Worm (Caenorhabditis elegans) whole organism, L4/young adult: ENCODE measurements around the gene ZK353.2.

Experiments
- W03F9.2 ChIP-seq: fragments of 150-350 bp; optimal IDR thresholded peaks from 2 replicates; lab custom pipeline; 2014; ENCODE audit warnings: missing biosample characterization, missing genetic modification characterization
- dao-5 ChIP-seq: sonication (generic microtip); optimal IDR thresholded peaks from 2 replicates; lab custom pipeline; 2016; ENCODE audit warnings: missing genotype, missing genetic modification characterization, moderate library complexity, missing compliant biosample characterization
- him-1 ChIP-seq: sonication (generic microtip); optimal IDR thresholded peaks from 2 replicates; lab custom pipeline; 2016; ENCODE audit warnings: missing genotype, missing genetic modification reagents, missing genetic modification characterization, missing compliant biosample characterization

ZK353.2 gene

DNA sequence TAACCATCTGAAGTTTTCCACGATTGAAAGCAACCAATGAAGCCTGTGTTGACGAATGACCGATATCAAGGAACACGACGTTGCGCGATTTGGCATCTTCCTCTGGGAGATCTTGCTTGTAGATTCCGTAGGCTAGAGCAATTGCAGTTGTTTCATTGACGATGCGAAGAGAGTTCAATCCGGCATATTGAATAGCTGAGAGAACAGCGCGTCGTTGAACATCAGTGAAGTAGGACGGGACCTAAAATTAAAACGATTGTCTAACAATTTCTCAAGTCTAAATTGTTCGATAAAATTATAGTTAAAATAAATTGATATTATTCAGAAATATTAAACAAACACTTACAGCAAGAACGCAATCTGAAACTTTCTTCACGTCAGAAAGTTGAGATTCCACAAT lies 47.5 kb downstream of the ZK353.2 start:
- TF ChIP-seq W03F9.2 (tag; lab: Kevin White, UChicago) (no peak), him-1 (no peak), dao-5 (tag; lab: Kevin White, UChicago) (no peak)

DNA sequence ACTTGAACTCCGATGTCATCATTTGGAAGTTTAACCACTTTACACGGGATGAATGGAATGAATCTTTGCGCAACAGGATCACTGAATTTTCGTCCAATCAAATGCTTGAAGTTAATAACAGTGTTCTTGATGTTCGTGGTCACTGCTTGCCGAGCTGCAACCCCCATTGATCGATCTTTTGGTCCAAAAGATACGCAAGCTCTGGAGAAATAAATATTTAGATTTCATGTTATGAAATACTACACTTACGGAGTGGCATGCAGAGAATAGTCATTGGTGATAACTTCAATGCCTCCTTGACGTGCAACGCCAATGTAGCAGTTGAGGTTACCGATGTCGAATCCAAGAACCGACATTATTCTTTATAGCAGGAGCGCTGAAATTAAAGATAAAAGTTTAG lies 48.0 kb downstream of the ZK353.2 start, which contains the start of gene hsp-110:
Gene hsp-110, minus strand, starts transcription at position 376 of the 400 bp plus-strand sequence.
- TF ChIP-seq W03F9.2 (tag; lab: Kevin White, UChicago), result no peak
- no peak for TF ChIP-seq dao-5 (tag; lab: Kevin White, UChicago)
- no peak for TF ChIP-seq him-1

DNA sequence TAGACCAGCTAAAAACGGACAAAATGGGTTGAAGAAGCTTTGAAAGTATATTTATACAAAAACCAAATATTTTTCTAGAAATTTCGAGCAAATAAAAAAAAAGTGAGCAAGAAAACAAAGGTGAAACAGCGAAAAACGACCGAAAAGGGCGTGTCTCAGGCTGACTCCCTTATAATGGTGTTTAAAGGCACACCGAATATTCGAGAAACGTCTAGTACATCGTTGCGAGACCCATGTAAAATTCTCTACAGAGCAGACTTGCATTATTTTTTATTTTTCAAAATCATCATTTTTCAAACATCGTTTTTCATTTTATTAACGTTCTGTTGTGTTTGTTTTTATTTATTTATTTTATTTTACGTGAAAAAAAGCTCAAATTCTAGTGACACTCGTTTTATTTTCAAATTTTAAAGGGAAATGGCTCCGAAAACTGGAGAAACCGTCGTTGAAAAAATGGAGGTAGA lies 48.5 kb downstream of the ZK353.2 start, which contains the start of gene rpn-3:
Gene rpn-3, plus strand, starts transcription at position 414 of the 464 bp plus-strand sequence.
- TF ChIP-seq W03F9.2 (tag; lab: Kevin White, UChicago) (peak; percentile 96), him-1 (peak; percentile 58), dao-5 (tag; lab: Kevin White, UChicago) (no peak)
